Worm (Caenorhabditis elegans) whole organism, L4 larva: ENCODE results near the gene T04C12.7.

Experiments
- F10B5.3 ChIP-seq: sonication (generic microtip); optimal IDR thresholded peaks from 2 replicates; lab custom pipeline; 2016; ENCODE audit warnings: mild to moderate bottlenecking, missing genetic modification characterization, missing compliant biosample characterization
- F37D6.2 ChIP-seq: sonication (generic microtip); optimal IDR thresholded peaks from 2 replicates; lab custom pipeline; 2016; ENCODE audit warnings: mild to moderate bottlenecking, missing genetic modification characterization, missing compliant biosample characterization
- F44E2.7 ChIP-seq: fragments of 200-800 bp; sonication (Bioruptor generic); IDR thresholded peaks from 2 replicates; pipeline ENCODE4 v2.1.2; 2022; ENCODE audit warnings: missing genetic modification characterization, missing compliant biosample characterization
- F49E8.2 ChIP-seq: sonication (generic microtip); optimal IDR thresholded peaks from 2 replicates; lab custom pipeline; 2016; ENCODE audit warnings: missing compliant biosample characterization, mild to moderate bottlenecking, missing genetic modification characterization, borderline replicate concordance
- T26A8.4 ChIP-seq: fragments of 200-800 bp; sonication (Bioruptor generic); IDR thresholded peaks from 2 replicates; pipeline ENCODE4 v1.3.6; 2022; ENCODE audit warnings: missing genetic modification characterization, missing compliant biosample characterization
- Y105C5A.15 ChIP-seq: fragments of 200-800 bp; sonication (Bioruptor generic); IDR thresholded peaks from 2 replicates; pipeline ENCODE4 v1.3.6; 2022; ENCODE audit warnings: missing genetic modification characterization, missing compliant biosample characterization
- Y75B8A.6 ChIP-seq: fragments of 200-800 bp; sonication (Bioruptor generic); IDR thresholded peaks from 2 replicates; pipeline ENCODE4 v1.3.6; 2022; ENCODE audit warnings: missing genetic modification reagents, missing genetic modification characterization, missing compliant biosample characterization
- aha-1 ChIP-seq: fragments of 150-350 bp; peaks from one replicate; lab custom pipeline; 2014; ENCODE audit warnings: missing biosample characterization, missing genetic modification characterization
- aly-2 ChIP-seq: sonication (generic microtip); optimal IDR thresholded peaks from 2 replicates; lab custom pipeline; 2018; ENCODE audit warnings: missing biosample characterization, missing genetic modification characterization
- ama-1 ChIP-seq: fragments of 150-350 bp; optimal IDR thresholded peaks from 2 replicates; lab custom pipeline; 2014; ENCODE audit warnings: inconsistent platforms, mixed read lengths
- arid-1 ChIP-seq: fragments of 200-800 bp; sonication (Bioruptor generic); conservative IDR thresholded peaks from 2 replicates; pipeline ENCODE4 v1.3.6; 2022; ENCODE audit warnings: missing genetic modification reagents, missing genetic modification characterization, missing compliant biosample characterization
- attf-4 ChIP-seq: sonication (generic microtip); optimal IDR thresholded peaks from 3 replicates; lab custom pipeline; 2017; ENCODE audit warnings: missing biosample characterization, missing genetic modification characterization
- ctbp-1 ChIP-seq: fragments of 200-800 bp; sonication (Bioruptor generic); IDR thresholded peaks from 2 replicates; pipeline ENCODE4 v1.3.6; 2022; ENCODE audit warnings: missing genetic modification reagents, missing genetic modification characterization, missing compliant biosample characterization
- dmd-6 ChIP-seq: fragments of 200-800 bp; sonication (Bioruptor generic); IDR thresholded peaks from 2 replicates; pipeline ENCODE4 v1.3.6; 2022; ENCODE audit warnings: missing genetic modification reagents, missing genetic modification characterization, missing compliant biosample characterization
- dmd-9 ChIP-seq: fragments of 200-800 bp; sonication (Bioruptor generic); IDR thresholded peaks from 2 replicates; pipeline ENCODE4 v1.3.6; 2022; ENCODE audit warnings: missing genetic modification reagents, missing genetic modification characterization, missing compliant biosample characterization
- duxl-1 ChIP-seq: sonication (generic microtip); optimal IDR thresholded peaks from 2 replicates; lab custom pipeline; 2016; ENCODE audit warnings: mild to moderate bottlenecking, missing genetic modification characterization, moderate library complexity, missing compliant biosample characterization; ENCODE audit not compliant: poor library complexity
- fos-1 ChIP-seq: fragments of 150-350 bp; optimal IDR thresholded peaks from 2 replicates; lab custom pipeline; 2014; ENCODE audit warnings: missing biosample characterization, missing genetic modification characterization
- hif-1 ChIP-seq, 2 experiments: sonication (generic microtip); optimal IDR thresholded peaks; 2 replicates each; lab custom pipeline; 2016 to 2017; ENCODE audit warnings: missing compliant biosample characterization in 2 of 2, missing genetic modification characterization in 2 of 2, missing genetic modification reagents in 2 of 2, missing genotype in 2 of 2, mild to moderate bottlenecking in 1 of 2
- hlh-11 ChIP-seq: fragments of 200-800 bp; sonication (Bioruptor generic); optimal IDR thresholded peaks from 2 replicates; lab custom pipeline; 2018; ENCODE audit warnings: mild to moderate bottlenecking, missing genetic modification characterization, missing compliant biosample characterization
- hlh-30 ChIP-seq: sonication (generic microtip); optimal IDR thresholded peaks from 2 replicates; lab custom pipeline; 2017; ENCODE audit warnings: antibody characterized with exemption, mild to moderate bottlenecking, missing genetic modification characterization, missing compliant biosample characterization; ENCODE audit not compliant: insufficient read depth
- hmg-1.1 ChIP-seq: fragments of 200-800 bp; sonication (Bioruptor generic); IDR thresholded peaks from 2 replicates; pipeline ENCODE4 v1.3.6; 2022; ENCODE audit warnings: missing genetic modification reagents, missing genetic modification characterization, missing compliant biosample characterization
- lim-7 ChIP-seq: fragments of 200-800 bp; sonication (Bioruptor generic); IDR thresholded peaks from 2 replicates; pipeline ENCODE4 v1.3.6; 2022; ENCODE audit warnings: missing genetic modification characterization, missing compliant biosample characterization
- lin-1 ChIP-seq: fragments of 200-800 bp; sonication (Bioruptor generic); IDR thresholded peaks from 2 replicates; pipeline ENCODE4 v1.3.6; 2022; ENCODE audit warnings: missing genetic modification reagents, missing genetic modification characterization, missing compliant biosample characterization
- lin-29 ChIP-seq: fragments of 200-800 bp; sonication (Bioruptor generic); IDR thresholded peaks from 2 replicates; pipeline ENCODE4 v1.3.6; 2022; ENCODE audit warnings: missing genetic modification reagents, missing genetic modification characterization, missing compliant biosample characterization
- lin-38 ChIP-seq: fragments of 200-800 bp; sonication (Bioruptor generic); IDR thresholded peaks from 2 replicates; pipeline ENCODE4 v1.3.6; 2022; ENCODE audit warnings: missing genetic modification reagents, missing genetic modification characterization, missing compliant biosample characterization
- lsy-2 ChIP-seq, 2 experiments: fragments of 150-350 bp in 1 of 2; sonication (generic microtip) in 1 of 2; optimal IDR thresholded peaks; 2 replicates each; lab custom pipeline; 2014 to 2017; ENCODE audit warnings: missing biosample characterization in 2 of 2, missing genetic modification characterization in 2 of 2
- madf-5 ChIP-seq, 2 experiments: fragments of 200-800 bp; sonication (Bioruptor generic); IDR thresholded peaks; 2 replicates each; pipeline ENCODE4 v1.3.6; 2022; ENCODE audit warnings: missing compliant biosample characterization in 2 of 2, missing genetic modification characterization in 2 of 2
- mdt-29 ChIP-seq: fragments of 200-800 bp; sonication (Bioruptor generic); IDR thresholded peaks from 2 replicates; pipeline ENCODE4 v1.3.6; 2022; ENCODE audit warnings: missing genetic modification reagents, missing genetic modification characterization, missing compliant biosample characterization
- mep-1 ChIP-seq: fragments of 150-350 bp; sonication (generic microtip); optimal IDR thresholded peaks from 3 replicates; lab custom pipeline; 2014; ENCODE audit warnings: missing biosample characterization, missing genetic modification characterization
- mxl-2 ChIP-seq: fragments of 200-800 bp; sonication (Bioruptor generic); conservative IDR thresholded peaks from 2 replicates; pipeline ENCODE4 v1.3.6; 2022; ENCODE audit warnings: missing genetic modification reagents, missing genetic modification characterization, missing compliant biosample characterization
- nhr-25 ChIP-seq: sonication (generic microtip); optimal IDR thresholded peaks from 2 replicates; lab custom pipeline; 2017; ENCODE audit warnings: missing genetic modification characterization, mild to moderate bottlenecking, missing compliant biosample characterization, antibody characterized with exemption, moderate library complexity, borderline replicate concordance; ENCODE audit not compliant: insufficient read depth
- nhr-28 ChIP-seq: fragments of 150-350 bp; optimal IDR thresholded peaks from 2 replicates; lab custom pipeline; 2014; ENCODE audit warnings: missing biosample characterization, missing genetic modification characterization
- nhr-41 ChIP-seq: fragments of 200-800 bp; sonication (Bioruptor generic); IDR thresholded peaks from 2 replicates; pipeline ENCODE4 v1.3.6; 2022; ENCODE audit warnings: missing genetic modification reagents, missing genetic modification characterization, missing compliant biosample characterization
- nhr-6 ChIP-seq: fragments of 150-350 bp; optimal IDR thresholded peaks from 2 replicates; lab custom pipeline; 2014; ENCODE audit warnings: missing biosample characterization, missing genetic modification characterization
- nhr-76 ChIP-seq: fragments of 150-350 bp; optimal IDR thresholded peaks from 2 replicates; lab custom pipeline; 2014; ENCODE audit warnings: missing biosample characterization, missing genetic modification characterization
- pqm-1 ChIP-seq: sonication (generic microtip); optimal IDR thresholded peaks from 2 replicates; lab custom pipeline; 2017; ENCODE audit warnings: missing biosample characterization, missing genetic modification characterization
- saeg-2 ChIP-seq: fragments of 200-800 bp; sonication (Bioruptor generic); IDR thresholded peaks from 2 replicates; pipeline ENCODE4 v1.3.6; 2022; ENCODE audit warnings: missing genetic modification reagents, missing genetic modification characterization, missing compliant biosample characterization
- sdz-12 ChIP-seq: fragments of 200-800 bp; sonication (Bioruptor generic); optimal IDR thresholded peaks from 2 replicates; lab custom pipeline; 2018; ENCODE audit warnings: mild to moderate bottlenecking, missing genetic modification characterization, missing compliant biosample characterization
- snpc-1.2 ChIP-seq: fragments of 200-800 bp; sonication (Bioruptor generic); IDR thresholded peaks from 2 replicates; pipeline ENCODE4 v1.3.6; 2022; ENCODE audit warnings: missing genetic modification reagents, missing genetic modification characterization, missing compliant biosample characterization
- snpc-4 ChIP-seq: fragments of 150-350 bp; optimal IDR thresholded peaks from 2 replicates; lab custom pipeline; 2014; ENCODE audit warnings: missing biosample characterization, missing genetic modification characterization
- tag-97 ChIP-seq: fragments of 200-800 bp; sonication (Bioruptor generic); IDR thresholded peaks from 2 replicates; pipeline ENCODE4 v1.3.6; 2022; ENCODE audit warnings: missing genetic modification characterization, missing compliant biosample characterization
- unc-130 ChIP-seq: sonication (generic microtip); optimal IDR thresholded peaks from 2 replicates; lab custom pipeline; 2016; ENCODE audit warnings: missing genetic modification reagents, missing genetic modification characterization, missing compliant biosample characterization
- unc-62 ChIP-seq, 3 experiments: fragments of 150-350 bp in 1 of 3; sonication (generic microtip); optimal IDR thresholded peaks in 2 of 3; peaks in 1 of 3; 1 replicate in 1 of 3; 2 replicates in 2 of 3; lab custom pipeline; 2014 to 2017; ENCODE audit warnings: missing biosample characterization in 3 of 3, missing genetic modification characterization in 3 of 3, missing genetic modification reagents in 3 of 3, missing genotype in 1 of 3

Gene T04C12.7

DNA sequence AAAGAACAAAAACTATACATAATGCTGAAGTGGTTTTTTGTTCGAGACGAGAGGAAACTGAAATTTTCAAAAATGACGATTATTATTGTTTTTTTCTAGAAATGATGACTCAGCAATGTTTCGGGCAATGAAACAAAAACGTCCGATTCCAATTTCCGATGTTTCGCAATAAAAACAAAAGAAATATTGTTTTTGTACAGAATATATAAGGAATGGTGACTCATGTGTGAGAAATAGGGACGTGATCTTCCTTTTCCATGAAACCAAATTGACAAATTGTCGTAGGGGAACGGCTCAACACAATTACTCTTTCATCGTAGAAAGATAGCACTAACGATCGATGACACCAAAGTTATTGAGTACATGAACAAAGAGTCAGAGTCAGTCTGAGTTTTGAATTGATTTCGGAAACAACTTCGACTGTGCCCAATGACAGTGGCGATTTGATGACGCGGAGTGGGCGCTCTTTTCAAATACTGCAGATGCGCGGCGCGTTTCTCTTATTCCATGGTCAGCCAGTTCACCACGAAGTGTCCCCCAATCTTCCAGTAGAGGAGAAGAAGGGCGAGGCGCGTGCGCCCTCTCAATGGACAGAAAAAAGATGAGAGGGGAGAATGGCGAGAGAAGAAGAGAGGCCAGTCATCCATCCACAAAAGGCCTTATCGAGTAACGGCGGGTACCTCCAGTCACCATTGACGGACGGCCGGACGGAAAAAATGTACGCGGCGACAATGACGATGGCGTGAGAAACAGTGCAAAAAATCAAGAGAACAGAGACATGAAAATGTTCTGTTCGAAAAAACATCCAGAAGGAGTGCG is 21.5 kb downstream of the T04C12.7 start (continued):
- TF ChIP-seq unc-62 (GFP tag; optimal IDR thresholded peaks at IDR 0.05 in 1 of 2; lab: Kevin White, UChicago) (peak in 1 of 2 experiments; percentile 93), unc-62 (tag; optimal IDR thresholded peaks at IDR 0.05; lab: Kevin White, UChicago) (no peak)
- TF ChIP-seq, all 104 proteins: peak for 26

DNA sequence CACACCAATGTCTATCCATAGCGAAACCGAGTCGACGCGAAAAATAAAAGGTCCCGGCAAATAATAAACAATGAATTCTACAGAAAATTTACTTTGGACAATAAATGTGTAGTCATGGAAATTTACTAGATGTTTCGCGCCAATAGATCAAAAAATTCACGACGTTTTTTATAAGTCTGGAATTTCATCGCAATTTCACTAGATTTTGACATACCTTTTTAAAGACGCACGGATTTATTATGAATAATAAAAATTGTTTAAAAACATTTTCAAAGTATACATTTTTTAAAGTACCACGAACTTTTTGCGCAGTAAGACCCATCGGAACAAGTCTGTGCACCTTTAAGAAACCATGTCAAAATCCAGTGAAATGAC is 22.1 kb downstream of the T04C12.7 start:
- TF ChIP-seq mep-1 (tag; lab: Kevin White, UChicago) (no peak), T26A8.4 (GFP tag; lab: Robert Waterston, UW) (0 out of 2 replicates have a peak, but pooled peaks have one; percentile 48), F10B5.3 (tag; lab: Kevin White, UChicago) (peak; percentile 16), tag-97 (GFP tag; lab: Robert Waterston, UW) (0 out of 2 replicates have a peak, but pooled peaks have one; percentile 39)
- TF ChIP-seq, all 104 proteins: peak for 3

DNA sequence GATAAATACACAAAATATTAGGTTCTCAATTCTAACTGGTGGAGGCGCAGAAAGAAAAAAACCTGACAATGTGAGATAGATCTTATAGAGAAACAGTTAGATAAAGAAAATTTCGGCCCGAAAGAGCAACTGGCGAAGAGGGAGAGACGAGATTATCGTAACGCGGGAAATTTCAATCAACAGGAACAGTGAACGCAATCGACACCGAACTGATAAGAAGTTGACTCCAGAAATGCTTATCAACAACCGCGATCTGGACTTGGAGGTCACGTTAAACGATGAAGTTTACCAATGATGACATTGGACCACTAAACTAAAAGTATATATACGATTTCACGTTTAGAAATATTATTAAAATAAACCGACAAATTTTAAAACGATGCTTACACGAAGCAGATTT is 22.5 kb downstream of the T04C12.7 start:
- TF ChIP-seq lin-38 (GFP tag; lab: Robert Waterston, UW): peak; percentile 83
- peak in 1 of 2 experiments; percentile 83; a peak in 2 of 4 replicates for TF ChIP-seq madf-5 (GFP tag; IDR thresholded peaks at IDR 0.05; lab: Robert Waterston, UW)
- TF ChIP-seq snpc-1.2 (GFP tag; lab: Robert Waterston, UW): peak; percentile 61; the same call in 1 of the 2 replicates
- peak; percentile 15 for TF ChIP-seq hlh-11
- no peak for TF ChIP-seq snpc-4 (tag; lab: Kevin White, UChicago)
- TF ChIP-seq nhr-25 (tag; lab: Kevin White, UChicago): no peak
- TF ChIP-seq aha-1 (tag; lab: Kevin White, UChicago): peak; percentile 55
- peak; percentile 67; the same call in 1 of the 2 replicates for TF ChIP-seq saeg-2 (GFP tag; lab: Robert Waterston, UW)
- no peak; the same call in 1 of the 2 replicates for TF ChIP-seq nhr-41 (GFP tag; lab: Robert Waterston, UW)
- peak; percentile 12 for TF ChIP-seq nhr-28 (tag; lab: Kevin White, UChicago)
- 0 out of 2 replicates have a peak, but pooled peaks have one; percentile 9 for TF ChIP-seq lin-29 (GFP tag; lab: Robert Waterston, UW)
- TF ChIP-seq F49E8.2 (tag; lab: Kevin White, UChicago): peak; percentile 93
- TF ChIP-seq mxl-2 (GFP tag; lab: Robert Waterston, UW): peak; percentile 50; the same call in 1 of the 2 replicates
- TF ChIP-seq ama-1: peak; percentile 77
- TF ChIP-seq hif-1 (tag; optimal IDR thresholded peaks at IDR 0.05; lab: Kevin White, UChicago): no peak
- TF ChIP-seq sdz-12: no peak
- TF ChIP-seq nhr-6 (tag; lab: Kevin White, UChicago): peak; percentile 10
- TF ChIP-seq duxl-1 (tag; lab: Kevin White, UChicago): no peak
- TF ChIP-seq ctbp-1 (GFP tag; lab: Robert Waterston, UW): peak; percentile 75
- TF ChIP-seq arid-1 (GFP tag; lab: Robert Waterston, UW): peak; percentile 78
- TF ChIP-seq F37D6.2: no peak
- no peak for TF ChIP-seq fos-1 (tag; lab: Kevin White, UChicago)
- TF ChIP-seq lim-7: peak; percentile 57
- TF ChIP-seq mdt-29: peak; percentile 74
- TF ChIP-seq unc-130: peak; percentile 39
- TF ChIP-seq F44E2.7 (GFP tag; lab: Robert Waterston, UW): 0 out of 2 replicates have a peak, but pooled peaks have one; percentile 30
- peak; percentile 22 for TF ChIP-seq hlh-30 (tag; lab: Kevin White, UChicago)
- TF ChIP-seq dmd-9 (GFP tag; lab: Robert Waterston, UW): no peak
- TF ChIP-seq Y75B8A.6: 0 out of 2 replicates have a peak, but pooled peaks have one; percentile 12
- no peak for TF ChIP-seq nhr-76 (tag; lab: Kevin White, UChicago)
- TF ChIP-seq attf-4 (tag; lab: Kevin White, UChicago): no peak
- TF ChIP-seq dmd-6: peak; percentile 22; the same call in 1 of the 2 replicates
- peak; percentile 25 for TF ChIP-seq aly-2 (tag; lab: Kevin White, UChicago)
- TF ChIP-seq hmg-1.1 (GFP tag; lab: Robert Waterston, UW): 0 out of 2 replicates have a peak, but pooled peaks have one; percentile 26
- TF ChIP-seq lin-1 (GFP tag; lab: Robert Waterston, UW): 0 out of 2 replicates have a peak, but pooled peaks have one; percentile 24
- TF ChIP-seq pqm-1 (tag; lab: Kevin White, UChicago): peak; percentile 1
- no peak for TF ChIP-seq lsy-2 (tag; optimal IDR thresholded peaks at IDR 0.05; lab: Kevin White, UChicago)
- TF ChIP-seq Y105C5A.15 (GFP tag; lab: Robert Waterston, UW): peak; percentile 65; the same call in 1 of the 2 replicates
